Fruit fly (Drosophila melanogaster) whole organism, embryonic: ENCODE measurements around the gene CG9550.

ENCODE experiments used
- Bteb2 ChIP-seq: fragments of 200-800 bp; sonication (Bioruptor generic); optimal IDR thresholded peaks from 2 replicates; lab custom pipeline; 2016; ENCODE audit warnings: missing biosample characterization, missing genetic modification characterization
- CG11085 ChIP-seq: fragments of 200-800 bp; sonication (Bioruptor generic); IDR thresholded peaks from 2 replicates; pipeline ENCODE4 v1.3.6; 2022; ENCODE audit warnings: missing biosample characterization, missing genetic modification characterization
- CG13287 ChIP-seq: fragments of 200-800 bp; sonication (Bioruptor generic); IDR thresholded peaks from 2 replicates; pipeline ENCODE4 v1.3.6; 2022; ENCODE audit warnings: missing biosample characterization, missing genetic modification characterization; ENCODE audit not compliant: partially characterized antibody
- CG13296 ChIP-seq: fragments of 200-800 bp; sonication (Bioruptor generic); optimal IDR thresholded peaks from 3 replicates; lab custom pipeline; 2018; ENCODE audit warnings: missing biosample characterization, mild to moderate bottlenecking, missing genetic modification characterization
- CG13894 ChIP-seq: fragments of 200-800 bp; sonication (Bioruptor generic); optimal IDR thresholded peaks from 3 replicates; lab custom pipeline; 2018; ENCODE audit warnings: missing biosample characterization, mild to moderate bottlenecking, missing genetic modification characterization, moderate library complexity
- CG15514 ChIP-seq: fragments of 200-800 bp; sonication (Bioruptor generic); optimal IDR thresholded peaks from 3 replicates; lab custom pipeline; 2017; ENCODE audit warnings: missing biosample characterization, missing genetic modification characterization, mild to moderate bottlenecking, moderate library complexity, missing genetic modification reagents
- CG17385 ChIP-seq: fragments of 200-800 bp; sonication (Bioruptor generic); optimal IDR thresholded peaks from 3 replicates; lab custom pipeline; 2018; ENCODE audit warnings: missing biosample characterization, mild to moderate bottlenecking, missing genetic modification characterization
- CG17912 ChIP-seq: fragments of 200-800 bp; sonication (Bioruptor generic); optimal IDR thresholded peaks from 2 replicates; lab custom pipeline; 2018; ENCODE audit warnings: missing biosample characterization, mild to moderate bottlenecking, missing genetic modification characterization
- CG2712 ChIP-seq: fragments of 200-800 bp; optimal IDR thresholded peaks from 3 replicates; lab custom pipeline; 2019; ENCODE audit warnings: missing biosample characterization, mild to moderate bottlenecking, missing genetic modification characterization, moderate library complexity
- CG3065 ChIP-seq: fragments of 200-800 bp; sonication (Bioruptor generic); optimal IDR thresholded peaks from 2 replicates; lab custom pipeline; 2016; ENCODE audit warnings: missing biosample characterization, missing genetic modification characterization
- CG4404 ChIP-seq: fragments of 200-800 bp; sonication (Bioruptor generic); IDR thresholded peaks from 2 replicates; pipeline ENCODE4 v1.3.6; 2022; ENCODE audit warnings: missing biosample characterization, missing genetic modification characterization
- CG6854 ChIP-seq: fragments of 200-800 bp; sonication (Bioruptor generic); optimal IDR thresholded peaks from 3 replicates; lab custom pipeline; 2017; ENCODE audit warnings: missing biosample characterization, mild to moderate bottlenecking, missing genetic modification characterization
- CG7271 ChIP-seq: fragments of 200-800 bp; sonication (Bioruptor generic); optimal IDR thresholded peaks from 2 replicates; lab custom pipeline; 2018; ENCODE audit warnings: missing biosample characterization, mild to moderate bottlenecking, missing genetic modification characterization, moderate library complexity
- CG7357 ChIP-seq: fragments of 200-800 bp; sonication (Bioruptor generic); IDR thresholded peaks from 3 replicates; pipeline ENCODE4 v1.3.6; 2022; ENCODE audit warnings: missing biosample characterization, missing genetic modification characterization
- CG7556 ChIP-seq: fragments of 200-800 bp; sonication (Bioruptor generic); optimal IDR thresholded peaks from 2 replicates; lab custom pipeline; 2017; ENCODE audit warnings: missing biosample characterization, mild to moderate bottlenecking, missing genetic modification characterization
- D ChIP-seq, 2 experiments: fragments of 200-800 bp in 1 of 2; fragments of >200 bp in 1 of 2; sonication (Bioruptor generic) in 1 of 2; optimal IDR thresholded peaks; 2 replicates in 1 of 2; 3 replicates in 1 of 2; lab custom pipeline; 2017; ENCODE audit warnings: mild to moderate bottlenecking in 1 of 2, missing biosample characterization in 1 of 2, missing genetic modification characterization in 1 of 2, missing genetic modification reagents in 1 of 2
- D19A ChIP-seq: fragments of 200-800 bp; optimal IDR thresholded peaks from 3 replicates; lab custom pipeline; 2019; ENCODE audit warnings: missing biosample characterization, mild to moderate bottlenecking, missing genetic modification characterization, moderate library complexity
- Dek ChIP-seq: fragments of 200-800 bp; sonication (Bioruptor generic); optimal IDR thresholded peaks from 3 replicates; lab custom pipeline; 2019; ENCODE audit warnings: missing biosample characterization, mild to moderate bottlenecking, missing genetic modification characterization, moderate library complexity
- Drgx ChIP-seq: fragments of 200-800 bp; sonication (Bioruptor generic); IDR thresholded peaks from 2 replicates; pipeline ENCODE4 v1.3.6; 2022; ENCODE audit warnings: missing biosample characterization, missing genetic modification characterization
- E2f1 ChIP-seq: fragments of 200-800 bp; sonication (Bioruptor generic); IDR thresholded peaks from 2 replicates; pipeline ENCODE4 v1.3.6; 2022; ENCODE audit warnings: missing biosample characterization, missing genetic modification characterization
- Gsc ChIP-seq: fragments of 200-800 bp; sonication (Bioruptor generic); IDR thresholded peaks from 2 replicates; pipeline ENCODE4 v1.3.6; 2022; ENCODE audit warnings: missing biosample characterization, missing genetic modification characterization
- Gug ChIP-seq: fragments of 200-800 bp; sonication (Bioruptor generic); IDR thresholded peaks from 4 replicates; pipeline ENCODE4 v1.3.6; 2022; ENCODE audit warnings: missing biosample characterization, missing genetic modification characterization
- HLH4C ChIP-seq: fragments of 200-800 bp; sonication (Bioruptor generic); IDR thresholded peaks from 3 replicates; pipeline ENCODE4 v1.3.6; 2022; ENCODE audit warnings: missing biosample characterization, missing genetic modification characterization; ENCODE audit not compliant: partially characterized antibody
- NFAT ChIP-seq: fragments of 200-800 bp; sonication (Bioruptor generic); IDR thresholded peaks from 2 replicates; pipeline ENCODE4 v1.3.6; 2022; ENCODE audit warnings: missing biosample characterization, missing genetic modification characterization
- Neu2 ChIP-seq: fragments of 200-800 bp; sonication (Bioruptor generic); optimal IDR thresholded peaks from 3 replicates; lab custom pipeline; 2016; ENCODE audit warnings: missing biosample characterization, missing genetic modification characterization, borderline replicate concordance
- Ravus ChIP-seq: fragments of 200-800 bp; sonication (Bioruptor generic); IDR thresholded peaks from 2 replicates; pipeline ENCODE4 v1.3.6; 2022; ENCODE audit warnings: missing biosample characterization, missing genetic modification characterization
- Rfx ChIP-seq: fragments of 200-800 bp; sonication (Bioruptor generic); IDR thresholded peaks from 2 replicates; pipeline ENCODE4 v1.3.6; 2022; ENCODE audit warnings: missing biosample characterization, missing genetic modification characterization
- Side ChIP-seq: fragments of 200-800 bp; sonication (Bioruptor generic); optimal IDR thresholded peaks from 2 replicates; lab custom pipeline; 2016; ENCODE audit warnings: missing biosample characterization, missing genetic modification characterization
- Spps ChIP-seq: fragments of 200-800 bp; sonication (Bioruptor generic); optimal IDR thresholded peaks from 2 replicates; lab custom pipeline; 2018; ENCODE audit warnings: missing biosample characterization, mild to moderate bottlenecking, missing genetic modification characterization
- Xbp1 ChIP-seq: fragments of 200-800 bp; sonication (Bioruptor generic); optimal IDR thresholded peaks from 3 replicates; lab custom pipeline; 2016; ENCODE audit warnings: missing biosample characterization, mild to moderate bottlenecking, missing genetic modification characterization
- bbx ChIP-seq: fragments of 200-800 bp; sonication (Bioruptor generic); IDR thresholded peaks from 2 replicates; pipeline ENCODE4 v1.3.6; 2022; ENCODE audit warnings: missing biosample characterization, missing genetic modification characterization; ENCODE audit not compliant: partially characterized antibody
- bigmax ChIP-seq: fragments of 200-800 bp; sonication (Bioruptor generic); optimal IDR thresholded peaks from 2 replicates; lab custom pipeline; 2018; ENCODE audit warnings: missing biosample characterization, mild to moderate bottlenecking, missing genetic modification characterization
- bsh ChIP-seq, 2 experiments: fragments of 200-800 bp; sonication (Bioruptor generic); optimal IDR thresholded peaks; 2 replicates each; lab custom pipeline; 2017 to 2018; ENCODE audit warnings: mild to moderate bottlenecking in 2 of 2, missing biosample characterization in 2 of 2, missing genetic modification characterization in 2 of 2, moderate library complexity in 1 of 2
- croc ChIP-seq: fragments of 200-800 bp; sonication (Bioruptor generic); conservative IDR thresholded peaks from 3 replicates; pipeline ENCODE4 v1.3.6; 2022; ENCODE audit warnings: missing biosample characterization, missing genetic modification characterization
- dpn ChIP-seq, 2 experiments: fragments of 200-800 bp; sonication (Bioruptor generic); optimal IDR thresholded peaks; 3 replicates each; lab custom pipeline; 2016; ENCODE audit warnings: missing biosample characterization in 2 of 2, missing genetic modification characterization in 2 of 2
- en ChIP-seq: fragments of 200-800 bp; sonication (Bioruptor generic); optimal IDR thresholded peaks from 2 replicates; lab custom pipeline; 2016; ENCODE audit warnings: missing biosample characterization, missing genetic modification characterization
- gt ChIP-seq: fragments of 200-800 bp; sonication (Bioruptor generic); IDR thresholded peaks from 2 replicates; pipeline ENCODE4 v1.3.6; 2022; ENCODE audit warnings: missing biosample characterization, missing genetic modification characterization
- lmd ChIP-seq: fragments of 200-800 bp; sonication (Bioruptor generic); IDR thresholded peaks from 2 replicates; pipeline ENCODE4 v1.3.6; 2022; ENCODE audit warnings: missing biosample characterization, missing genetic modification characterization
- nom ChIP-seq: fragments of 200-800 bp; sonication (Bioruptor generic); optimal IDR thresholded peaks from 2 replicates; lab custom pipeline; 2017; ENCODE audit warnings: missing biosample characterization, missing genetic modification characterization, mild to moderate bottlenecking, moderate library complexity, missing genetic modification reagents
- prd ChIP-seq, 3 experiments: fragments of >200 bp in 2 of 3; fragments of 200-800 bp in 1 of 3; sonication (Bioruptor generic) in 1 of 3; optimal IDR thresholded peaks in 2 of 3; IDR thresholded peaks in 1 of 3; 2 replicates in 2 of 3; 3 replicates in 1 of 3; pipeline versions ENCODE4 v1.3.6 to Lab custom; 2017 to 2022; ENCODE audit warnings: missing biosample characterization in 1 of 3, missing genetic modification characterization in 1 of 3
- ranshi ChIP-seq: fragments of 200-800 bp; sonication (Bioruptor generic); IDR thresholded peaks from 2 replicates; pipeline ENCODE4 v1.3.6; 2022; ENCODE audit warnings: missing biosample characterization, missing genetic modification characterization
- salm ChIP-seq: fragments of 200-800 bp; sonication (Bioruptor generic); optimal IDR thresholded peaks from 2 replicates; lab custom pipeline; 2018; ENCODE audit warnings: missing biosample characterization, mild to moderate bottlenecking, missing genetic modification characterization
- sima ChIP-seq: fragments of 200-800 bp; sonication (Bioruptor generic); optimal IDR thresholded peaks from 2 replicates; lab custom pipeline; 2016; ENCODE audit warnings: missing biosample characterization, missing genetic modification characterization
- tgo ChIP-seq: fragments of 200-800 bp; sonication (Bioruptor generic); IDR thresholded peaks from 3 replicates; pipeline ENCODE4 v1.3.6; 2022; ENCODE audit warnings: missing biosample characterization, missing genetic modification characterization
- unc-4 ChIP-seq: fragments of 200-800 bp; sonication (Bioruptor generic); IDR thresholded peaks from 2 replicates; pipeline ENCODE4 v1.3.6; 2022; ENCODE audit warnings: missing biosample characterization, missing genetic modification characterization; ENCODE audit not compliant: partially characterized antibody
- z ChIP-seq: fragments of 200-800 bp; sonication (Bioruptor generic); IDR thresholded peaks from 3 replicates; pipeline ENCODE4 v1.3.6; 2022; ENCODE audit warnings: missing biosample characterization, missing genetic modification characterization

CG9550 gene

dm6 chr2L:6473076-6474037, 23.5 kb upstream of the CG9550 start, which contains the start of gene mmy (continued):
- TF ChIP-seq CG7357 (GFP tag; lab: Robert Waterston, UW) (no peak), unc-4 (peak; percentile 38; the same call in 1 of the 2 replicates), CG7556 (GFP tag; lab: Kevin White, UChicago) (peak; percentile 58), prd (optimal IDR thresholded peaks at IDR 0.05; lab: Kevin White, UChicago) (no peak), prd (GFP tag; IDR thresholded peaks at IDR 0.05; lab: Robert Waterston, UW) (peak; percentile 26; the same call in 1 of the 3 replicates), bigmax (peak; percentile 36), dpn (GFP tag; optimal IDR thresholded peaks at IDR 0.05; lab: Kevin White, UChicago) (peak; percentile 8 to 16), Xbp1 (GFP tag; lab: Kevin White, UChicago) (peak; percentile 18), bsh (GFP tag; optimal IDR thresholded peaks at IDR 0.05; lab: Kevin White, UChicago) (peak; percentile 18 to 47), Ravus (GFP tag; lab: Robert Waterston, UW) (peak; percentile 26; the same call in 1 of the 2 replicates), CG13296 (GFP tag; lab: Kevin White, UChicago) (peak; percentile 13), ranshi (GFP tag; lab: Robert Waterston, UW) (0 out of 2 replicates have a peak, but pooled peaks have one; percentile 30), CG7271 (tag; lab: Kevin White, UChicago) (peak; percentile 32), Gsc (GFP tag; lab: Robert Waterston, UW) (no peak), CG13287 (GFP tag; lab: Robert Waterston, UW) (peak; percentile 55), nom (GFP tag; lab: Kevin White, UChicago) (peak; percentile 56), tgo (GFP tag; lab: Robert Waterston, UW) (peak; percentile 57; the same call in 2 of the 3 replicates), salm (tag; lab: Kevin White, UChicago) (peak; percentile 13), Spps (no peak), Dek (peak; percentile 56), NFAT (GFP tag; lab: Robert Waterston, UW) (peak; percentile 28; the same call in 1 of the 2 replicates), CG13894 (peak; percentile 43), Rfx (GFP tag; lab: Robert Waterston, UW) (peak; percentile 40; the same call in 1 of the 2 replicates), CG17385 (peak; percentile 47), E2f1 (GFP tag; lab: Robert Waterston, UW) (no peak; the same call in 1 of the 2 replicates), gt (GFP tag; lab: Robert Waterston, UW) (no peak), CG11085 (GFP tag; lab: Robert Waterston, UW) (no peak), CG2712 (tag; lab: Kevin White, UChicago) (peak; percentile 74), Drgx (GFP tag; lab: Robert Waterston, UW) (peak; percentile 71), en (GFP tag; lab: Kevin White, UChicago) (peak; percentile 10), Gug (0 out of 4 replicates have a peak, but pooled peaks have one; percentile 8), HLH4C (0 out of 3 replicates have a peak, but pooled peaks have one; percentile 39), lmd (GFP tag; lab: Robert Waterston, UW) (peak; percentile 49), Bteb2 (no peak), CG17912 (GFP tag; lab: Kevin White, UChicago) (peak; percentile 53), sima (no peak), z (GFP tag; lab: Robert Waterston, UW) (peak; percentile 75), Neu2 (GFP tag; lab: Kevin White, UChicago) (no peak), CG15514 (GFP tag; lab: Kevin White, UChicago) (peak; percentile 36), croc (GFP tag; lab: Robert Waterston, UW) (no peak), Side (GFP tag; lab: Kevin White, UChicago) (peak; percentile 45), D (optimal IDR thresholded peaks at IDR 0.05; lab: Kevin White, UChicago) (peak; percentile 94), D (GFP tag; optimal IDR thresholded peaks at IDR 0.05; lab: Kevin White, UChicago) (peak; percentile 16), D19A (tag; lab: Kevin White, UChicago) (peak; percentile 74), CG3065 (GFP tag; lab: Kevin White, UChicago) (peak; percentile 36), CG6854 (peak; percentile 24), CG4404 (GFP tag; lab: Robert Waterston, UW) (no peak), bbx (GFP tag; lab: Robert Waterston, UW) (no peak; the same call in 1 of the 2 replicates)
